Worm (Caenorhabditis elegans): ENCODE data around the gene odr-7.

Gene odr-7

ce11 chrX:12452143-12452570, 9.3 kb downstream of the odr-7 start:
- TF ChIP-seq hmg-11 (tag; optimal IDR thresholded peaks at IDR 0.05) (peak; percentile 37), pqm-1 (tag; optimal IDR thresholded peaks at IDR 0.05) (no peak), lin-39 (tag; optimal IDR thresholded peaks at IDR 0.05) (peak; percentile 74), fkh-10 (GFP tag; optimal IDR thresholded peaks at IDR 0.05) (no peak), nhr-67 (tag; optimal IDR thresholded peaks at IDR 0.05) (no peak), nhr-28 (tag; optimal IDR thresholded peaks at IDR 0.05) (no peak), egl-27 (tag; optimal IDR thresholded peaks at IDR 0.05) (no peak), nfya-1 (tag; optimal IDR thresholded peaks at IDR 0.05; ENCODE audit: insufficient read depth) (peak; percentile 49), nhr-23 (tag; optimal IDR thresholded peaks at IDR 0.05) (no peak), pha-4 (tag; optimal IDR thresholded peaks at IDR 0.05) (peak; percentile 3), jun-1 (tag; optimal IDR thresholded peaks at IDR 0.05) (no peak), mdl-1 (tag; optimal IDR thresholded peaks at IDR 0.05) (no peak), egl-5 (tag; optimal IDR thresholded peaks at IDR 0.05) (peak; percentile 28), lin-15B (tag; optimal IDR thresholded peaks at IDR 0.05) (peak; percentile 34), lsy-12 (tag; optimal IDR thresholded peaks at IDR 0.05) (no peak)

ce11 chrX:12451258-12451657, 10.2 kb downstream of the odr-7 start:
- TF ChIP-seq nhr-67 (tag; optimal IDR thresholded peaks at IDR 0.05): no peak
- TF ChIP-seq skn-1 (tag; optimal IDR thresholded peaks at IDR 0.05): no peak

- TF ChIP-seq nhr-23 (tag; optimal IDR thresholded peaks at IDR 0.05) (no peak), nhr-43 (tag; optimal IDR thresholded peaks at IDR 0.05; ENCODE audit: poor library complexity, severe bottlenecking) (no peak), ztf-4 (tag; optimal IDR thresholded peaks at IDR 0.05) (no peak), lin-15B (tag; optimal IDR thresholded peaks at IDR 0.05) (peak; percentile 31), elt-3 (tag; optimal IDR thresholded peaks at IDR 0.05) (no peak), nhr-25 (tag; optimal IDR thresholded peaks at IDR 0.05) (no peak), nhr-237 (tag; optimal IDR thresholded peaks at IDR 0.05) (no peak), hmg-11 (tag; optimal IDR thresholded peaks at IDR 0.05) (peak; percentile 52), ztf-11 (tag; optimal IDR thresholded peaks at IDR 0.05) (no peak), nfya-1 (tag; optimal IDR thresholded peaks at IDR 0.05; ENCODE audit: insufficient read depth) (peak; percentile 34), unc-62 (GFP tag; optimal IDR thresholded peaks at IDR 0.05) (no peak), elt-2 (tag; optimal IDR thresholded peaks at IDR 0.05) (peak; percentile 22)
Measured at ce11 chrX:12449262-12449942, 12.1 kb downstream of the odr-7 start, which contains the start of gene T18D3.6. Gene T18D3.6 (plus strand): TSS chrX:12449892.

ce11 chrX:12446572-12446971, 14.9 kb downstream of the odr-7 start:
- TF ChIP-seq aly-2 (tag; optimal IDR thresholded peaks at IDR 0.05) (no peak), ceh-9 (tag; optimal IDR thresholded peaks at IDR 0.05) (no peak), sea-2 (GFP tag; optimal IDR thresholded peaks at IDR 0.05) (no peak), daf-12 (tag; optimal IDR thresholded peaks at IDR 0.05) (no peak), pha-4 (tag; optimal IDR thresholded peaks at IDR 0.05) (no peak), hmg-11 (tag; optimal IDR thresholded peaks at IDR 0.05) (no peak), pqm-1 (tag; optimal IDR thresholded peaks at IDR 0.05) (peak; percentile 17), ztf-11 (tag; optimal IDR thresholded peaks at IDR 0.05) (no peak), elt-2 (tag; optimal IDR thresholded peaks at IDR 0.05) (peak; percentile 61)

ce11 chrX:12444423-12444822, 17.0 kb downstream of the odr-7 start:
- TF ChIP-seq nhr-76 (tag; optimal IDR thresholded peaks at IDR 0.05) (no peak), fos-1 (tag; optimal IDR thresholded peaks at IDR 0.05) (no peak), nhr-28 (tag; optimal IDR thresholded peaks at IDR 0.05) (no peak), nhr-12 (tag; optimal IDR thresholded peaks at IDR 0.05) (no peak), egl-5 (tag; optimal IDR thresholded peaks at IDR 0.05) (no peak)

Measured in whole organism, L3 larva.